Fruit fly (Drosophila melanogaster) whole organism, embryonic: Measurements from ENCODE around the gene AsnRS.
A peak's percentile ranks its signal among the peaks of the same experiment; 100 is the strongest.

Experiments used
- Adf1 ChIP-seq: fragments of 200-800 bp; sonication (Bioruptor generic); IDR thresholded peaks from 2 replicates; pipeline ENCODE4 v1.3.6; 2022; ENCODE audit warnings: missing biosample characterization, missing genetic modification characterization
- BEAF-32 ChIP-seq: fragments of 200-800 bp; sonication (Bioruptor generic); optimal IDR thresholded peaks from 3 replicates; lab custom pipeline; 2017; ENCODE audit warnings: missing biosample characterization, missing genetic modification characterization, mild to moderate bottlenecking, moderate library complexity, missing genetic modification reagents
- CG10321 ChIP-seq: fragments of 200-800 bp; sonication (Bioruptor generic); IDR thresholded peaks from 2 replicates; pipeline ENCODE4 v1.3.6; 2022; ENCODE audit warnings: missing biosample characterization, missing genetic modification characterization
- CG12236 ChIP-seq: fragments of 200-800 bp; sonication (Bioruptor generic); optimal IDR thresholded peaks from 2 replicates; lab custom pipeline; 2016; ENCODE audit warnings: missing biosample characterization, missing genetic modification characterization
- CG13624 ChIP-seq: fragments of 200-800 bp; sonication (Bioruptor generic); optimal IDR thresholded peaks from 2 replicates; lab custom pipeline; 2016; ENCODE audit warnings: missing biosample characterization, missing genetic modification characterization
- CG14710 ChIP-seq: fragments of 200-800 bp; sonication (Bioruptor generic); optimal IDR thresholded peaks from 3 replicates; lab custom pipeline; 2019; ENCODE audit warnings: missing biosample characterization, mild to moderate bottlenecking, missing genetic modification characterization, moderate library complexity
- CG1602 ChIP-seq: fragments of 200-800 bp; sonication (Bioruptor generic); optimal IDR thresholded peaks from 3 replicates; lab custom pipeline; 2016; ENCODE audit warnings: missing biosample characterization, missing genetic modification characterization
- CG31441 ChIP-seq: fragments of 200-800 bp; sonication (Bioruptor generic); IDR thresholded peaks from 2 replicates; pipeline ENCODE4 v1.3.6; 2022; ENCODE audit warnings: missing biosample characterization, missing genetic modification characterization
- CG3163 ChIP-seq: fragments of 200-800 bp; sonication (Bioruptor generic); optimal IDR thresholded peaks from 3 replicates; lab custom pipeline; 2016; ENCODE audit warnings: missing biosample characterization, missing genetic modification characterization
- CG3407 ChIP-seq: fragments of 200-800 bp; sonication (Bioruptor generic); optimal IDR thresholded peaks from 2 replicates; lab custom pipeline; 2018; ENCODE audit warnings: missing biosample characterization, mild to moderate bottlenecking, missing genetic modification characterization
- CG4360 ChIP-seq: fragments of 200-800 bp; sonication (Bioruptor generic); IDR thresholded peaks from 2 replicates; pipeline ENCODE4 v1.3.6; 2022; ENCODE audit warnings: missing biosample characterization, missing genetic modification characterization
- CG4424 ChIP-seq: fragments of 200-800 bp; sonication (Bioruptor generic); optimal IDR thresholded peaks from 3 replicates; lab custom pipeline; 2016; ENCODE audit warnings: missing biosample characterization, missing genetic modification characterization
- CG6175 ChIP-seq: fragments of 200-800 bp; sonication (Bioruptor generic); IDR thresholded peaks from 3 replicates; pipeline ENCODE4 v1.3.6; 2022; ENCODE audit warnings: missing biosample characterization, missing genetic modification characterization
- CG9609 ChIP-seq: fragments of 200-800 bp; sonication (Bioruptor generic); optimal IDR thresholded peaks from 3 replicates; lab custom pipeline; 2016; ENCODE audit warnings: missing biosample characterization, missing genetic modification characterization
- CkIIα-i1 ChIP-seq: fragments of 200-800 bp; sonication (Bioruptor generic); IDR thresholded peaks from 2 replicates; pipeline ENCODE4 v1.3.6; 2022; ENCODE audit warnings: missing biosample characterization, missing genetic modification characterization
- D ChIP-seq, 2 experiments: fragments of 200-800 bp in 1 of 2; fragments of >200 bp in 1 of 2; sonication (Bioruptor generic) in 1 of 2; optimal IDR thresholded peaks; 2 replicates in 1 of 2; 3 replicates in 1 of 2; lab custom pipeline; 2017; ENCODE audit warnings: mild to moderate bottlenecking in 1 of 2, missing biosample characterization in 1 of 2, missing genetic modification characterization in 1 of 2, missing genetic modification reagents in 1 of 2
- Ets65A ChIP-seq: fragments of 200-800 bp; sonication (Bioruptor generic); peaks from one replicate; lab custom pipeline; 2016; ENCODE audit warnings: missing biosample characterization, missing genetic modification characterization
- Fer2 ChIP-seq: fragments of 200-800 bp; sonication (Bioruptor generic); optimal IDR thresholded peaks from 2 replicates; lab custom pipeline; 2018; ENCODE audit warnings: missing biosample characterization, mild to moderate bottlenecking, missing genetic modification characterization, moderate library complexity
- HHEX ChIP-seq: fragments of 200-800 bp; sonication (Bioruptor generic); optimal IDR thresholded peaks from 3 replicates; lab custom pipeline; 2017; ENCODE audit warnings: missing biosample characterization, mild to moderate bottlenecking, missing genetic modification characterization, missing genetic modification reagents
- Hey ChIP-seq: fragments of 200-800 bp; sonication (Bioruptor generic); optimal IDR thresholded peaks from 3 replicates; lab custom pipeline; 2018; ENCODE audit warnings: missing biosample characterization, mild to moderate bottlenecking, missing genetic modification characterization
- MESR4 ChIP-seq: fragments of 200-800 bp; sonication (Bioruptor generic); optimal IDR thresholded peaks from 2 replicates; lab custom pipeline; 2018; ENCODE audit warnings: missing biosample characterization, mild to moderate bottlenecking, missing genetic modification characterization, moderate library complexity
- Mes4 ChIP-seq: fragments of 200-800 bp; sonication (Bioruptor generic); optimal IDR thresholded peaks from 2 replicates; lab custom pipeline; 2016; ENCODE audit warnings: missing biosample characterization, missing genetic modification characterization
- NC2β ChIP-seq: fragments of 200-800 bp; sonication (Bioruptor generic); optimal IDR thresholded peaks from 2 replicates; lab custom pipeline; 2016; ENCODE audit warnings: missing biosample characterization, missing genetic modification characterization
- Vsx1 ChIP-seq: fragments of 200-800 bp; sonication (Bioruptor generic); optimal IDR thresholded peaks from 2 replicates; lab custom pipeline; 2017; ENCODE audit warnings: missing biosample characterization, mild to moderate bottlenecking, missing genetic modification characterization, missing genetic modification reagents
- Xrp1 ChIP-seq: fragments of 200-800 bp; sonication (Bioruptor generic); IDR thresholded peaks from 2 replicates; pipeline ENCODE4 v1.3.6; 2022; ENCODE audit warnings: missing biosample characterization, missing genetic modification characterization
- YL-1 ChIP-seq: fragments of 200-800 bp; sonication (Bioruptor generic); optimal IDR thresholded peaks from 3 replicates; lab custom pipeline; 2017; ENCODE audit warnings: missing biosample characterization, mild to moderate bottlenecking, missing genetic modification characterization
- al ChIP-seq: fragments of 200-800 bp; sonication (Bioruptor generic); IDR thresholded peaks from 2 replicates; pipeline ENCODE4 v1.3.6; 2022; ENCODE audit warnings: missing biosample characterization, missing genetic modification characterization
- ash1 ChIP-seq: fragments of 200-800 bp; sonication (Bioruptor generic); optimal IDR thresholded peaks from 2 replicates; lab custom pipeline; 2018; ENCODE audit warnings: missing biosample characterization, mild to moderate bottlenecking, missing genetic modification characterization
- cas ChIP-seq: fragments of 200-800 bp; sonication (Bioruptor generic); IDR thresholded peaks from 2 replicates; pipeline ENCODE4 v1.3.6; 2022; ENCODE audit warnings: missing biosample characterization, missing genetic modification characterization
- cg ChIP-seq: fragments of 200-800 bp; sonication (Bioruptor generic); optimal IDR thresholded peaks from 3 replicates; lab custom pipeline; 2019; ENCODE audit warnings: missing biosample characterization, mild to moderate bottlenecking, missing genetic modification characterization, moderate library complexity
- corto ChIP-seq: fragments of 200-800 bp; sonication (Bioruptor generic); optimal IDR thresholded peaks from 2 replicates; lab custom pipeline; 2016; ENCODE audit warnings: missing biosample characterization, mild to moderate bottlenecking, missing genetic modification characterization, moderate library complexity
- dmrt99B ChIP-seq: fragments of 200-800 bp; sonication (Bioruptor generic); optimal IDR thresholded peaks from 2 replicates; lab custom pipeline; 2018; ENCODE audit warnings: missing biosample characterization, mild to moderate bottlenecking, missing genetic modification characterization, moderate library complexity
- eve ChIP-seq, 2 experiments: fragments of >200 bp; optimal IDR thresholded peaks; 2 replicates each; lab custom pipeline; 2017; ENCODE audit warnings: missing biosample characterization in 2 of 2, missing genetic modification characterization in 2 of 2
- ftz-f1 ChIP-seq: fragments of 200-800 bp; sonication (Bioruptor generic); optimal IDR thresholded peaks from 2 replicates; lab custom pipeline; 2016; ENCODE audit warnings: missing biosample characterization, missing genetic modification characterization
- fu2 ChIP-seq: fragments of 200-800 bp; sonication (Bioruptor generic); optimal IDR thresholded peaks from 2 replicates; lab custom pipeline; 2016; ENCODE audit warnings: missing biosample characterization, missing genetic modification characterization
- ham ChIP-seq: fragments of 200-800 bp; sonication (Bioruptor generic); IDR thresholded peaks from 2 replicates; pipeline ENCODE4 v1.3.6; 2022; ENCODE audit warnings: missing biosample characterization, missing genetic modification characterization
- insv ChIP-seq, 2 experiments: fragments of 200-800 bp; sonication (Bioruptor generic); optimal IDR thresholded peaks; 3 replicates each; lab custom pipeline; 2016 to 2018; ENCODE audit warnings: missing biosample characterization in 2 of 2, missing genetic modification characterization in 2 of 2
- jumu ChIP-seq: fragments of 200-800 bp; sonication (Bioruptor generic); optimal IDR thresholded peaks from 3 replicates; lab custom pipeline; 2016; ENCODE audit warnings: missing biosample characterization, missing genetic modification characterization
- mam ChIP-seq: fragments of 200-800 bp; sonication (Bioruptor generic); optimal IDR thresholded peaks from 3 replicates; lab custom pipeline; 2016; ENCODE audit warnings: missing biosample characterization, missing genetic modification characterization
- nerfin-2 ChIP-seq: fragments of 200-800 bp; sonication (Bioruptor generic); IDR thresholded peaks from 2 replicates; pipeline ENCODE4 v1.3.6; 2022; ENCODE audit warnings: missing biosample characterization, missing genetic modification characterization; ENCODE audit not compliant: partially characterized antibody
- otp ChIP-seq: fragments of 200-800 bp; sonication (Bioruptor generic); IDR thresholded peaks from 3 replicates; pipeline ENCODE4, ENCODE4 v1.3.6; 2022; ENCODE audit warnings: missing biosample characterization, missing genetic modification characterization
- pfk ChIP-seq: fragments of 200-800 bp; sonication (Bioruptor generic); optimal IDR thresholded peaks from 2 replicates; lab custom pipeline; 2018; ENCODE audit warnings: missing biosample characterization, mild to moderate bottlenecking, missing genetic modification characterization, moderate library complexity
- repo ChIP-seq: fragments of 200-800 bp; sonication (Bioruptor generic); optimal IDR thresholded peaks from 2 replicates; lab custom pipeline; 2016; ENCODE audit warnings: missing biosample characterization, missing genetic modification characterization
- row ChIP-seq: fragments of 200-800 bp; sonication (Bioruptor generic); IDR thresholded peaks from 3 replicates; pipeline ENCODE4 v1.3.6; 2022; ENCODE audit warnings: missing biosample characterization, missing genetic modification characterization
- tll ChIP-seq, 2 experiments: fragments of 200-800 bp in 1 of 2; fragments of >200 bp in 1 of 2; sonication (Bioruptor generic) in 1 of 2; optimal IDR thresholded peaks; 2 replicates each; lab custom pipeline; 2017 to 2019; ENCODE audit warnings: missing biosample characterization in 2 of 2, missing genetic modification characterization in 2 of 2, mild to moderate bottlenecking in 1 of 2, moderate library complexity in 1 of 2
- tup ChIP-seq: fragments of 200-800 bp; sonication (Bioruptor generic); optimal IDR thresholded peaks from 2 replicates; lab custom pipeline; 2016; ENCODE audit warnings: missing biosample characterization, mild to moderate bottlenecking, missing genetic modification characterization, moderate library complexity
- unc-4 ChIP-seq: fragments of 200-800 bp; sonication (Bioruptor generic); IDR thresholded peaks from 2 replicates; pipeline ENCODE4 v1.3.6; 2022; ENCODE audit warnings: missing biosample characterization, missing genetic modification characterization; ENCODE audit not compliant: partially characterized antibody

The AsnRS gene

dm6 chr2L:19156737-19157287 is 25.1 kb upstream of the AsnRS start (continued):
- TF ChIP-seq BEAF-32 (GFP tag; lab: Kevin White, UChicago) (peak; percentile 36), tll (GFP tag; optimal IDR thresholded peaks at IDR 0.05; lab: Kevin White, UChicago) (peak in 1 of 2 experiments; percentile 74), eve (GFP tag; optimal IDR thresholded peaks at IDR 0.05; lab: Kevin White, UChicago) (no peak), CG14710 (tag; lab: Kevin White, UChicago) (no peak), tup (GFP tag; lab: Kevin White, UChicago) (no peak), Adf1 (GFP tag; lab: Robert Waterston, UW) (peak; percentile 78), Vsx1 (GFP tag; lab: Kevin White, UChicago) (no peak), CG4360 (GFP tag; lab: Robert Waterston, UW) (0 out of 2 replicates have a peak, but pooled peaks have one; percentile 29), al (GFP tag; lab: Robert Waterston, UW) (no peak), Xrp1 (GFP tag; lab: Robert Waterston, UW) (0 out of 2 replicates have a peak, but pooled peaks have one; percentile 7), NC2β (no peak), corto (GFP tag; lab: Kevin White, UChicago) (no peak), ftz-f1 (GFP tag; lab: Kevin White, UChicago) (peak; percentile 24), CG3163 (GFP tag; lab: Kevin White, UChicago) (no peak), YL-1 (GFP tag; lab: Kevin White, UChicago) (no peak), cg (GFP tag; lab: Kevin White, UChicago) (peak; percentile 82)
- TF ChIP-seq, all 482 proteins: peak for 34

DNA sequence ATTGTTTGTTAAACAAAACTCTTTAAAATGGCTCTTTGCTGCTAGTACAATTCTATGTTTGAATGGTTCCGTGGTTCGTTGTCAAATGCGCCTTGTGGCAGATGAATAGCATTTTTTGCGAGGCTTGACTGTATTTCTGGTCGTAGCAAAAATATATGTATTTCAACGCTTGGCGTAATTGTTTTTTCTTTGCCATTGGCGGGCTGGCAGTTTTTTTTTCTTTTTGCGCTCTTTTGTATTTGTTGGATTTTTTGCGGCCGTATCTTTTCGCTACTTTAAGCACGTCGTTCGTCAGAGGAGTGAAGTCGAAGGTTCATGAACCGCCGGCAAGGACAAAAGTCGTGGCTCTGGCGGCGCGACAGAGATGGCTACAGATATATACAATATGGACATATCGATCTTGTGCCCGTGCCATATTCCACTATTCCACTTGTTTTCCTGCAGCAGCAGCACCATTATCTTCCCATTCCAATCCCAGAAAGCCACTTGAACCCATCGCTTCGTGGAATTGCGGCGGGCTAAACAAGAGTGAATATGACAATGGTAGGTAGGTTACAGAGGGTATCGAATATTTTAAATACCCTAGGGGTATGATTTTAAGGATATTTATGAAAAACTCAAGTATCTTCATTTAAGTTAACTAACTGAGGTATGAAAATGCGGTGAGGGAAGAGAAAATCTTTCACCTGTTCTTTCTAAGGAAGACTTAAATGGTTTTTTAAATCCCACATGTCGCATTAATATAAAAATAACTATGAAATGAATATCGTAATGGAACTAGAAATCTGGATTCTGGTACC is 24.4 kb upstream of the AsnRS start:
- TF ChIP-seq CkIIα-i1 (no peak), al (GFP tag; lab: Robert Waterston, UW) (no peak), HHEX (GFP tag; lab: Kevin White, UChicago) (no peak), ham (GFP tag; lab: Robert Waterston, UW) (no peak), MESR4 (GFP tag; lab: Kevin White, UChicago) (no peak), CG9609 (GFP tag; lab: Kevin White, UChicago) (no peak), CG31441 (GFP tag; lab: Robert Waterston, UW) (no peak), fu2 (GFP tag; lab: Kevin White, UChicago) (no peak), jumu (GFP tag; lab: Kevin White, UChicago) (no peak), CG12236 (GFP tag; lab: Kevin White, UChicago) (no peak), pfk (peak; percentile 92), ash1 (GFP tag; lab: Kevin White, UChicago) (no peak), CG13624 (GFP tag; lab: Kevin White, UChicago) (no peak), Fer2 (tag; lab: Kevin White, UChicago) (no peak), repo (no peak), Ets65A (GFP tag; lab: Kevin White, UChicago) (peak; percentile 33), cas (GFP tag; lab: Robert Waterston, UW) (no peak), D (optimal IDR thresholded peaks at IDR 0.05; lab: Kevin White, UChicago) (peak; percentile 16), D (GFP tag; optimal IDR thresholded peaks at IDR 0.05; lab: Kevin White, UChicago) (no peak), otp (GFP tag; lab: Robert Waterston, UW) (no peak), row (no peak), Mes4 (GFP tag; lab: Kevin White, UChicago) (no peak), insv (GFP tag; optimal IDR thresholded peaks at IDR 0.05; lab: Kevin White, UChicago) (no peak), CG3407 (GFP tag; lab: Kevin White, UChicago) (no peak), dmrt99B (tag; lab: Kevin White, UChicago) (no peak), CG4424 (GFP tag; lab: Kevin White, UChicago) (no peak), CG1602 (GFP tag; lab: Kevin White, UChicago) (no peak), nerfin-2 (no peak), CG6175 (GFP tag; lab: Robert Waterston, UW) (no peak), Hey (tag; lab: Kevin White, UChicago) (no peak), CG10321 (GFP tag; lab: Robert Waterston, UW) (0 out of 2 replicates have a peak, but pooled peaks have one; percentile 15), mam (GFP tag; lab: Kevin White, UChicago) (no peak), unc-4 (GFP tag; lab: Robert Waterston, UW) (no peak)
